Worm (Caenorhabditis elegans) whole organism, L2 larva: ENCODE measurements around the gene hmg-12.

Source experiments
- C34F6.9 ChIP-seq: fragments of 150-350 bp; optimal IDR thresholded peaks from 2 replicates; lab custom pipeline; 2014; ENCODE audit warnings: missing biosample characterization, missing genetic modification characterization
- F13H6.1 ChIP-seq: sonication (generic microtip); optimal IDR thresholded peaks from 2 replicates; lab custom pipeline; 2016; ENCODE audit warnings: missing genetic modification characterization, missing compliant biosample characterization
- R02D3.7 ChIP-seq: fragments of 150-350 bp; optimal IDR thresholded peaks from 2 replicates; lab custom pipeline; 2014; ENCODE audit warnings: missing biosample characterization, missing genetic modification characterization
- Y55F3AM.14 ChIP-seq: fragments of 200-800 bp; sonication (Bioruptor generic); optimal IDR thresholded peaks from 2 replicates; lab custom pipeline; 2018; ENCODE audit warnings: mild to moderate bottlenecking, missing genetic modification characterization, missing compliant biosample characterization
- ZK546.5 ChIP-seq: sonication (generic microtip); optimal IDR thresholded peaks from 2 replicates; lab custom pipeline; 2017; ENCODE audit warnings: missing biosample characterization, missing genetic modification characterization
- alr-1 ChIP-seq: fragments of 150-350 bp; optimal IDR thresholded peaks from 2 replicates; lab custom pipeline; 2014; ENCODE audit warnings: missing biosample characterization, missing genetic modification characterization
- aly-2 ChIP-seq: fragments of 150-350 bp; optimal IDR thresholded peaks from 2 replicates; lab custom pipeline; 2014; ENCODE audit warnings: missing biosample characterization, missing genetic modification characterization
- ama-1 ChIP-seq: fragments of 150-350 bp; optimal IDR thresholded peaks from 2 replicates; lab custom pipeline; 2018; ENCODE audit warnings: inconsistent platforms
- blmp-1 ChIP-seq: sonication (generic microtip); optimal IDR thresholded peaks from 2 replicates; lab custom pipeline; 2017; ENCODE audit warnings: missing genetic modification characterization, mild to moderate bottlenecking, missing compliant biosample characterization, antibody characterized with exemption, moderate library complexity; ENCODE audit not compliant: insufficient read depth
- ceh-16 ChIP-seq: fragments of 150-350 bp; optimal IDR thresholded peaks from 2 replicates; lab custom pipeline; 2014; ENCODE audit warnings: missing biosample characterization, missing genetic modification characterization
- ceh-82 ChIP-seq: fragments of 150-350 bp; optimal IDR thresholded peaks from 2 replicates; lab custom pipeline; 2014; ENCODE audit warnings: missing biosample characterization, missing genetic modification characterization
- crh-2 ChIP-seq: sonication (generic microtip); optimal IDR thresholded peaks from 2 replicates; lab custom pipeline; 2017; ENCODE audit warnings: missing biosample characterization, missing genetic modification characterization
- dmd-4 ChIP-seq: sonication (generic microtip); optimal IDR thresholded peaks from 2 replicates; lab custom pipeline; 2017; ENCODE audit warnings: missing biosample characterization, missing genetic modification characterization
- fos-1 ChIP-seq: fragments of 150-350 bp; optimal IDR thresholded peaks from 2 replicates; lab custom pipeline; 2014; ENCODE audit warnings: missing biosample characterization, missing genetic modification characterization
- lin-11 ChIP-seq: fragments of 150-350 bp; sonication (generic microtip); optimal IDR thresholded peaks from 2 replicates; lab custom pipeline; 2014; ENCODE audit warnings: missing biosample characterization, missing genetic modification characterization, inconsistent platforms, mixed read lengths
- lin-13 ChIP-seq: fragments of 150-350 bp; optimal IDR thresholded peaks from 2 replicates; lab custom pipeline; 2014; ENCODE audit warnings: missing biosample characterization, missing genetic modification reagents, missing genetic modification characterization
- lsy-2 ChIP-seq, 2 experiments: fragments of 150-350 bp in 1 of 2; sonication (generic microtip) in 1 of 2; optimal IDR thresholded peaks; 2 replicates each; lab custom pipeline; 2014 to 2017; ENCODE audit warnings: missing biosample characterization in 2 of 2, missing genetic modification characterization in 2 of 2
- mab-5 ChIP-seq: fragments of 150-350 bp; optimal IDR thresholded peaks from 2 replicates; lab custom pipeline; 2014; ENCODE audit warnings: missing biosample characterization, missing genetic modification characterization
- mbf-1 ChIP-seq: sonication (generic microtip); optimal IDR thresholded peaks from 2 replicates; lab custom pipeline; 2017; ENCODE audit warnings: missing biosample characterization, missing genetic modification characterization
- mdl-1 ChIP-seq, 2 experiments: fragments of 150-350 bp in 1 of 2; sonication (generic microtip) in 1 of 2; optimal IDR thresholded peaks; 2 replicates each; lab custom pipeline; 2017; ENCODE audit warnings: missing biosample characterization in 2 of 2, missing genetic modification characterization in 2 of 2
- nhr-10 ChIP-seq: sonication (generic microtip); optimal IDR thresholded peaks from 2 replicates; lab custom pipeline; 2017; ENCODE audit warnings: missing biosample characterization, missing genetic modification characterization
- nhr-11 ChIP-seq: fragments of 150-350 bp; optimal IDR thresholded peaks from 2 replicates; lab custom pipeline; 2014; ENCODE audit warnings: missing biosample characterization, missing genetic modification characterization
- nhr-12 ChIP-seq: fragments of 150-350 bp; optimal IDR thresholded peaks from 2 replicates; lab custom pipeline; 2014; ENCODE audit warnings: missing biosample characterization, missing genetic modification characterization
- nhr-129 ChIP-seq: fragments of 150-350 bp; optimal IDR thresholded peaks from 2 replicates; lab custom pipeline; 2014; ENCODE audit warnings: missing biosample characterization, missing genetic modification characterization
- nhr-21 ChIP-seq: fragments of 150-350 bp; optimal IDR thresholded peaks from 2 replicates; lab custom pipeline; 2014; ENCODE audit warnings: missing biosample characterization, missing genetic modification characterization
- nhr-23 ChIP-seq: fragments of 150-350 bp; optimal IDR thresholded peaks from 2 replicates; lab custom pipeline; 2014; ENCODE audit warnings: missing biosample characterization, missing genetic modification reagents, missing genetic modification characterization
- nhr-237 ChIP-seq: fragments of 150-350 bp; optimal IDR thresholded peaks from 2 replicates; lab custom pipeline; 2014; ENCODE audit warnings: missing biosample characterization, missing genetic modification characterization
- nhr-25 ChIP-seq: fragments of 150-350 bp; sonication (generic microtip); optimal IDR thresholded peaks from 3 replicates; lab custom pipeline; 2014; ENCODE audit warnings: missing biosample characterization, missing genetic modification characterization
- nhr-6 ChIP-seq: fragments of 150-350 bp; optimal IDR thresholded peaks from 2 replicates; lab custom pipeline; 2014; ENCODE audit warnings: missing biosample characterization, missing genetic modification characterization
- nhr-77 ChIP-seq: fragments of 150-350 bp; optimal IDR thresholded peaks from 2 replicates; lab custom pipeline; 2014; ENCODE audit warnings: missing biosample characterization, missing genetic modification characterization
- peb-1 ChIP-seq: fragments of 150-350 bp; optimal IDR thresholded peaks from 2 replicates; lab custom pipeline; 2014; ENCODE audit warnings: missing biosample characterization, missing genetic modification characterization
- sem-4 ChIP-seq: fragments of 150-350 bp; optimal IDR thresholded peaks from 2 replicates; lab custom pipeline; 2014; ENCODE audit warnings: missing biosample characterization, missing genetic modification reagents, missing genetic modification characterization
- skn-1 ChIP-seq: sonication (generic microtip); optimal IDR thresholded peaks from 2 replicates; lab custom pipeline; 2017; ENCODE audit warnings: missing biosample characterization, missing genetic modification characterization
- sma-3 ChIP-seq: sonication (generic microtip); optimal IDR thresholded peaks from 2 replicates; lab custom pipeline; 2016; ENCODE audit warnings: missing genetic modification reagents, missing genetic modification characterization, missing compliant biosample characterization
- sma-9 ChIP-seq, 2 experiments: fragments of 150-350 bp in 1 of 2; sonication (generic microtip) in 1 of 2; optimal IDR thresholded peaks; 2 replicates each; lab custom pipeline; 2014 to 2016; ENCODE audit warnings: missing genetic modification characterization in 2 of 2, mild to moderate bottlenecking in 1 of 2, missing biosample characterization in 1 of 2, missing compliant biosample characterization in 1 of 2, missing genetic modification reagents in 1 of 2, moderate library complexity in 1 of 2
- unc-39 ChIP-seq: fragments of 150-350 bp; optimal IDR thresholded peaks from 2 replicates; lab custom pipeline; 2014; ENCODE audit warnings: missing biosample characterization, missing genetic modification characterization
- unc-55 ChIP-seq: fragments of 150-350 bp; sonication (generic microtip); optimal IDR thresholded peaks from 3 replicates; lab custom pipeline; 2014; ENCODE audit warnings: missing biosample characterization, missing genetic modification reagents, missing genetic modification characterization
- zag-1 ChIP-seq: fragments of 150-350 bp; optimal IDR thresholded peaks from 2 replicates; lab custom pipeline; 2014; ENCODE audit warnings: missing biosample characterization, missing genetic modification characterization
- ztf-11 ChIP-seq: sonication (generic microtip); optimal IDR thresholded peaks from 2 replicates; lab custom pipeline; 2017; ENCODE audit warnings: missing biosample characterization, missing genetic modification characterization
- ztf-4 ChIP-seq: fragments of 150-350 bp; optimal IDR thresholded peaks from 2 replicates; lab custom pipeline; 2014; ENCODE audit warnings: missing biosample characterization, missing genetic modification characterization

Gene hmg-12

ce11 chrII:11915770-11916554 is at the start of gene hmg-12, which contains the start of gene vps-15:
Gene hmg-12, plus strand, starts transcription at chrII:11916513.
Gene vps-15, minus strand, starts transcription at chrII:11915852.
- TF ChIP-seq blmp-1 (no peak), skn-1 (tag; lab: Kevin White, UChicago) (no peak), lsy-2 (tag; optimal IDR thresholded peaks at IDR 0.05; lab: Kevin White, UChicago) (peak; percentile 3 to 90), Y55F3AM.14 (GFP tag; lab: Kevin White, UChicago) (no peak), C34F6.9 (tag; lab: Kevin White, UChicago) (peak; percentile 46), crh-2 (tag; lab: Kevin White, UChicago) (no peak), ZK546.5 (tag; lab: Kevin White, UChicago) (peak; percentile 62), R02D3.7 (tag; lab: Kevin White, UChicago) (no peak), unc-55 (GFP tag; lab: Kevin White, UChicago) (peak; percentile 41)
- TF ChIP-seq, all 48 proteins: peak for 4

ce11 chrII:11868234-11868633 is 48.1 kb upstream of the hmg-12 start, which contains the start of gene col-84:
Gene col-84, plus strand, starts transcription at chrII:11868534.
- no peak for TF ChIP-seq nhr-12 (tag; lab: Kevin White, UChicago)
- TF ChIP-seq sma-3 (GFP tag; lab: Kevin White, UChicago), result no peak
- no peak for TF ChIP-seq ztf-4 (tag; lab: Kevin White, UChicago)
- no peak for TF ChIP-seq nhr-129 (tag; lab: Kevin White, UChicago)
- no peak for TF ChIP-seq unc-39 (tag; lab: Kevin White, UChicago)
- no peak for TF ChIP-seq nhr-6 (tag; lab: Kevin White, UChicago)
- TF ChIP-seq Y55F3AM.14 (GFP tag; lab: Kevin White, UChicago), result no peak
- TF ChIP-seq, all 48 proteins: peak for 0

ce11 chrII:11868893-11869292 is 47.4 kb upstream of the hmg-12 start:
- no peak for TF ChIP-seq dmd-4
- TF ChIP-seq ceh-82, result no peak
- TF ChIP-seq crh-2 (tag; lab: Kevin White, UChicago), result no peak
- TF ChIP-seq sma-3 (GFP tag; lab: Kevin White, UChicago), result no peak
- no peak for TF ChIP-seq nhr-237 (tag; lab: Kevin White, UChicago)
- TF ChIP-seq nhr-129 (tag; lab: Kevin White, UChicago), result no peak
- TF ChIP-seq nhr-21 (tag; lab: Kevin White, UChicago), result no peak
- no peak for TF ChIP-seq nhr-12 (tag; lab: Kevin White, UChicago)
- TF ChIP-seq zag-1 (tag; lab: Kevin White, UChicago), result no peak
- no peak for TF ChIP-seq nhr-25 (tag; lab: Kevin White, UChicago)
- no peak for TF ChIP-seq alr-1 (tag; lab: Kevin White, UChicago)
- TF ChIP-seq sem-4, result no peak
- no peak for TF ChIP-seq mdl-1 (tag; optimal IDR thresholded peaks at IDR 0.05; lab: Kevin White, UChicago)
- TF ChIP-seq ZK546.5 (tag; lab: Kevin White, UChicago), result no peak
- no peak for TF ChIP-seq nhr-23 (tag; lab: Kevin White, UChicago)

DNA sequence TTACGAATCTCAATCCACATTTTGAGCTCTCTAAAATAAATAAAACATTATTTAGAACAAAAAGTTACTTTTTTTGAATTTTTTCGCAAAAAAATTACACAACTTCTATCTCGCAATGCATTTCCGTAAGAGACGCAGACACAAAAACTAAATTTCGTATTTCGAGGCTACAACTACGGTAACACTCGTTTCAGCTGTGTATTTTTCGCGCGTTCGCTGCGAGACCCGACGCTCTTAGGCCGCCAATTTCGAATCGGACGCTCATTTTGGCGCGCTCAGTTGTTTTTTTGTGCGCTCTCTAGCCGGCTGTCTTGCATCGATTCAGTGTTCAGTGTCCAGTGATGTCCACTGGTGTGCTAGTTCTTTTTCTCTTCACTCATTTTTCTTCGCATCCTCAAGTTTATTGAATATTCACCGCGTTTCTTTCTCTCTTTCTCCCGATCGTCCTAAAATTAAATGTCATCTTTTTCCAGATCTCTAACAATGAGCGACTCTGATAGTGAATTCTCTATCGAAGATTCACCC is 41.6 kb upstream of the hmg-12 start, which contains the start of the genes npp-3 and top-2:
TSS of gene npp-3 (minus strand) at position 115 of the 525 bp plus-strand sequence.
TSS of gene top-2 (plus strand) at position 475 of the 525 bp plus-strand sequence.
- TF ChIP-seq ceh-82 (peak; percentile 45), lin-11 (tag; lab: Kevin White, UChicago) (peak; percentile 94), nhr-25 (tag; lab: Kevin White, UChicago) (peak; percentile 94), sma-3 (GFP tag; lab: Kevin White, UChicago) (peak; percentile 89), Y55F3AM.14 (GFP tag; lab: Kevin White, UChicago) (peak; percentile 68), ceh-16 (tag; lab: Kevin White, UChicago) (peak; percentile 75), peb-1 (tag; lab: Kevin White, UChicago) (no peak), lsy-2 (tag; optimal IDR thresholded peaks at IDR 0.05; lab: Kevin White, UChicago) (peak; percentile 99), aly-2 (no peak), fos-1 (tag; lab: Kevin White, UChicago) (peak; percentile 87), unc-55 (GFP tag; lab: Kevin White, UChicago) (peak; percentile 97), nhr-21 (tag; lab: Kevin White, UChicago) (peak; percentile 92), crh-2 (tag; lab: Kevin White, UChicago) (peak; percentile 96), nhr-23 (tag; lab: Kevin White, UChicago) (no peak), alr-1 (tag; lab: Kevin White, UChicago) (no peak), sma-9 (GFP tag; optimal IDR thresholded peaks at IDR 0.05; lab: Kevin White, UChicago) (peak; percentile 92), sma-9 (tag; optimal IDR thresholded peaks at IDR 0.05; lab: Kevin White, UChicago) (no peak), nhr-77 (tag; lab: Kevin White, UChicago) (no peak), sem-4 (peak; percentile 69), ZK546.5 (tag; lab: Kevin White, UChicago) (peak; percentile 79), mdl-1 (tag; optimal IDR thresholded peaks at IDR 0.05; lab: Kevin White, UChicago) (peak in 1 of 2 experiments; percentile 62), nhr-12 (tag; lab: Kevin White, UChicago) (no peak), F13H6.1 (tag; lab: Kevin White, UChicago) (peak; percentile 91), lin-13 (peak; percentile 95), nhr-129 (tag; lab: Kevin White, UChicago) (peak; percentile 96), mbf-1 (tag; lab: Kevin White, UChicago) (no peak), ztf-4 (tag; lab: Kevin White, UChicago) (no peak), ztf-11 (tag; lab: Kevin White, UChicago) (no peak), mab-5 (tag; lab: Kevin White, UChicago) (peak; percentile 85), nhr-11 (tag; lab: Kevin White, UChicago) (peak; percentile 80), zag-1 (tag; lab: Kevin White, UChicago) (peak; percentile 78), unc-39 (tag; lab: Kevin White, UChicago) (no peak), ama-1 (no peak), C34F6.9 (tag; lab: Kevin White, UChicago) (peak; percentile 96), R02D3.7 (tag; lab: Kevin White, UChicago) (peak; percentile 72), nhr-10 (peak; percentile 45)
